Worm (Caenorhabditis elegans) whole organism, late embryonic: ENCODE data around the gene sel-12.

Source experiments
- ceh-18 ChIP-seq: sonication (generic microtip); optimal IDR thresholded peaks from 2 replicates; lab custom pipeline; 2016; ENCODE audit warnings: missing genetic modification characterization, missing compliant biosample characterization
- ceh-34 ChIP-seq: sonication (generic microtip); optimal IDR thresholded peaks from 2 replicates; lab custom pipeline; 2016; ENCODE audit warnings: mild to moderate bottlenecking, missing genetic modification characterization, missing compliant biosample characterization
- elt-2 ChIP-seq: sonication (generic microtip); optimal IDR thresholded peaks from 2 replicates; lab custom pipeline; 2016; ENCODE audit warnings: missing genetic modification reagents, missing genetic modification characterization, missing compliant biosample characterization
- hlh-15 ChIP-seq: sonication (generic microtip); optimal IDR thresholded peaks from 2 replicates; lab custom pipeline; 2016; ENCODE audit warnings: missing genetic modification characterization, missing compliant biosample characterization
- hlh-30 ChIP-seq: sonication (generic microtip); optimal IDR thresholded peaks from 2 replicates; lab custom pipeline; 2017; ENCODE audit warnings: antibody characterized with exemption, missing genetic modification characterization, missing compliant biosample characterization; ENCODE audit not compliant: insufficient read depth
- hlh-8 ChIP-seq: sonication (generic microtip); optimal IDR thresholded peaks from 2 replicates; lab custom pipeline; 2016; ENCODE audit warnings: missing genotype, missing genetic modification characterization, missing compliant biosample characterization
- sox-2 ChIP-seq: fragments of 200-800 bp; sonication (Bioruptor generic); IDR thresholded peaks from 2 replicates; pipeline ENCODE4 v1.3.6; 2022; ENCODE audit warnings: missing genetic modification reagents, missing genetic modification characterization, missing compliant biosample characterization
- tbx-2 ChIP-seq: sonication (generic microtip); optimal IDR thresholded peaks from 2 replicates; lab custom pipeline; 2016; ENCODE audit warnings: missing genetic modification characterization, missing compliant biosample characterization

DNA sequence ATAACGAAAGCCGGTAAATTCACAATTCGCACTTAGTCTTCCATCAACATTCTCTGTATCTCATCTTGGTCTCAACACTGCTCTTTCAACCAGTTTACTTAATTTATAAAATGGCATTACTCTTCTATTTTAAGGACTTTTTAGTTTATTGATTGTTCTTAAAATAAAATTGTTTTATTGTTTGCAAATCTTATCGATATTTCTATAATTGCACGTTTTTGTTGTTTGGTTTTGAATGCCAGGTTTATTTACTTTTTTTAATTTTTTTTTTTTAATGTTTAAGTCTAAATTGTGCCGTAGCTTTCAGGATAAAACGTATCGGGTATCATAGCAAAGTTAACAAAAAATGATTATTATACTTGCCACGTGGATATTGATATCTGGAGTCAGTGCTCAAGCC, 41.9 kb downstream of the sel-12 start, which contains the start of gene chil-10:
- no peak for TF ChIP-seq tbx-2 (tag; lab: Kevin White, UChicago)
- no peak for TF ChIP-seq ceh-18 (tag; lab: Kevin White, UChicago)
- no peak for TF ChIP-seq hlh-8 (tag; lab: Kevin White, UChicago)
- TF ChIP-seq elt-2 = no peak
- no peak for TF ChIP-seq hlh-15 (tag; lab: Kevin White, UChicago)
- TF ChIP-seq sox-2 (GFP tag; lab: Robert Waterston, UW) = no peak
- TF ChIP-seq ceh-34 (tag; lab: Kevin White, UChicago) = no peak
- TF ChIP-seq hlh-30 = no peak
